Fruit fly (Drosophila melanogaster) whole organism, embryonic: ENCODE data around the gene eys.

Experiments used
- Adf1 ChIP-seq: fragments of 200-800 bp; sonication (Bioruptor generic); IDR thresholded peaks from 2 replicates; pipeline ENCODE4 v1.3.6; 2022; ENCODE audit warnings: missing biosample characterization, missing genetic modification characterization
- Bdp1 ChIP-seq: fragments of 200-800 bp; sonication (Bioruptor generic); optimal IDR thresholded peaks from 3 replicates; lab custom pipeline; 2016; ENCODE audit warnings: missing biosample characterization, missing genetic modification characterization
- Bgb ChIP-seq: fragments of 200-800 bp; sonication (Bioruptor generic); IDR thresholded peaks from 2 replicates; pipeline ENCODE4 v1.3.6; 2022; ENCODE audit warnings: missing biosample characterization, missing genetic modification characterization; ENCODE audit not compliant: partially characterized antibody
- CG11093 ChIP-seq: fragments of 200-800 bp; sonication (Bioruptor generic); IDR thresholded peaks from 3 replicates; pipeline ENCODE4 v1.3.6; 2022; ENCODE audit warnings: missing biosample characterization, missing genetic modification characterization
- CG11247 ChIP-seq: fragments of 200-800 bp; sonication (Bioruptor generic); IDR thresholded peaks from 2 replicates; pipeline ENCODE4 v1.3.6; 2022; ENCODE audit warnings: missing biosample characterization, missing genetic modification characterization
- CG13296 ChIP-seq: fragments of 200-800 bp; sonication (Bioruptor generic); optimal IDR thresholded peaks from 3 replicates; lab custom pipeline; 2018; ENCODE audit warnings: missing biosample characterization, mild to moderate bottlenecking, missing genetic modification characterization
- CG13894 ChIP-seq: fragments of 200-800 bp; sonication (Bioruptor generic); optimal IDR thresholded peaks from 3 replicates; lab custom pipeline; 2018; ENCODE audit warnings: missing biosample characterization, mild to moderate bottlenecking, missing genetic modification characterization, moderate library complexity
- CG14014 ChIP-seq: fragments of 200-800 bp; sonication (Bioruptor generic); IDR thresholded peaks from 2 replicates; pipeline ENCODE4 v1.3.6; 2022; ENCODE audit warnings: missing biosample characterization, missing genetic modification characterization
- CG1602 ChIP-seq: fragments of 200-800 bp; sonication (Bioruptor generic); optimal IDR thresholded peaks from 3 replicates; lab custom pipeline; 2016; ENCODE audit warnings: missing biosample characterization, missing genetic modification characterization
- CG17328 ChIP-seq: fragments of 200-800 bp; sonication (Bioruptor generic); IDR thresholded peaks from 2 replicates; pipeline ENCODE4 v1.3.6; 2022; ENCODE audit warnings: missing biosample characterization, missing genetic modification characterization
- CG17359 ChIP-seq: fragments of 200-800 bp; sonication (Bioruptor generic); optimal IDR thresholded peaks from 3 replicates; lab custom pipeline; 2018; ENCODE audit warnings: missing biosample characterization, mild to moderate bottlenecking, missing genetic modification characterization, moderate library complexity
- CG17568 ChIP-seq: fragments of 200-800 bp; sonication (Bioruptor generic); optimal IDR thresholded peaks from 2 replicates; lab custom pipeline; 2018; ENCODE audit warnings: missing biosample characterization, mild to moderate bottlenecking, missing genetic modification characterization, moderate library complexity
- CG30403 ChIP-seq: fragments of 200-800 bp; sonication (Bioruptor generic); optimal IDR thresholded peaks from 3 replicates; lab custom pipeline; 2016; ENCODE audit warnings: missing biosample characterization, missing genetic modification characterization
- CG32532 ChIP-seq: fragments of 200-800 bp; sonication (Bioruptor generic); IDR thresholded peaks from 2 replicates; pipeline ENCODE4 v1.3.6; 2022; ENCODE audit warnings: missing biosample characterization, missing genetic modification characterization
- CG6272 ChIP-seq: fragments of 200-800 bp; sonication (Bioruptor generic); IDR thresholded peaks from 2 replicates; pipeline ENCODE4 v1.3.6; 2022; ENCODE audit warnings: missing biosample characterization, missing genetic modification characterization
- CG6765 ChIP-seq: fragments of 200-800 bp; sonication (Bioruptor generic); optimal IDR thresholded peaks from 3 replicates; lab custom pipeline; 2017; ENCODE audit warnings: missing biosample characterization, mild to moderate bottlenecking, missing genetic modification characterization
- CG6791 ChIP-seq: fragments of 200-800 bp; sonication (Bioruptor generic); IDR thresholded peaks from 3 replicates; pipeline ENCODE4 v1.3.6; 2022; ENCODE audit warnings: missing biosample characterization, missing genetic modification characterization; ENCODE audit not compliant: partially characterized antibody
- CG6813 ChIP-seq: fragments of 200-800 bp; sonication (Bioruptor generic); optimal IDR thresholded peaks from 2 replicates; lab custom pipeline; 2017; ENCODE audit warnings: missing biosample characterization, missing genetic modification characterization, mild to moderate bottlenecking, moderate library complexity, missing genetic modification reagents
- CG7357 ChIP-seq: fragments of 200-800 bp; sonication (Bioruptor generic); IDR thresholded peaks from 3 replicates; pipeline ENCODE4 v1.3.6; 2022; ENCODE audit warnings: missing biosample characterization, missing genetic modification characterization
- CG8765 ChIP-seq: fragments of 200-800 bp; sonication (Bioruptor generic); IDR thresholded peaks from 2 replicates; pipeline ENCODE4 v1.3.6; 2022; ENCODE audit warnings: missing biosample characterization, missing genetic modification characterization
- Dip2 ChIP-seq: fragments of 200-800 bp; sonication (Bioruptor generic); IDR thresholded peaks from 2 replicates; pipeline ENCODE4 v1.3.6; 2022; ENCODE audit warnings: missing biosample characterization, missing genetic modification characterization
- Dll ChIP-seq: fragments of 200-800 bp; sonication (Bioruptor generic); IDR thresholded peaks from 4 replicates; pipeline ENCODE4 v1.3.6; 2022; ENCODE audit warnings: missing biosample characterization, missing genetic modification characterization; ENCODE audit not compliant: partially characterized antibody
- E2f2 ChIP-seq: fragments of 200-800 bp; sonication (Bioruptor generic); IDR thresholded peaks from 2 replicates; pipeline ENCODE4 v1.3.6; 2022; ENCODE audit warnings: missing biosample characterization, missing genetic modification characterization
- Fer3 ChIP-seq: fragments of 200-800 bp; sonication (Bioruptor generic); optimal IDR thresholded peaks from 2 replicates; lab custom pipeline; 2018; ENCODE audit warnings: missing biosample characterization, mild to moderate bottlenecking, missing genetic modification characterization, moderate library complexity
- Hmx ChIP-seq: fragments of 200-800 bp; sonication (Bioruptor generic); optimal IDR thresholded peaks from 2 replicates; lab custom pipeline; 2016; ENCODE audit warnings: missing biosample characterization, missing genetic modification characterization
- MBD-R2 ChIP-seq: fragments of 200-800 bp; sonication (Bioruptor generic); IDR thresholded peaks from 2 replicates; pipeline ENCODE4 v1.3.6; 2022; ENCODE audit warnings: missing biosample characterization, missing genetic modification characterization
- NC2β ChIP-seq: fragments of 200-800 bp; sonication (Bioruptor generic); optimal IDR thresholded peaks from 2 replicates; lab custom pipeline; 2016; ENCODE audit warnings: missing biosample characterization, missing genetic modification characterization
- Neu2 ChIP-seq: fragments of 200-800 bp; sonication (Bioruptor generic); optimal IDR thresholded peaks from 3 replicates; lab custom pipeline; 2016; ENCODE audit warnings: missing biosample characterization, missing genetic modification characterization, borderline replicate concordance
- Nf-YC ChIP-seq: fragments of 200-800 bp; optimal IDR thresholded peaks from 3 replicates; lab custom pipeline; 2019; ENCODE audit warnings: missing biosample characterization, mild to moderate bottlenecking, missing genetic modification characterization, moderate library complexity
- Pdp1 ChIP-seq, 2 experiments: fragments of 200-800 bp; sonication (Bioruptor generic); optimal IDR thresholded peaks; 3 replicates each; lab custom pipeline; 2016; ENCODE audit warnings: missing biosample characterization in 2 of 2, missing genetic modification characterization in 2 of 2, mild to moderate bottlenecking in 1 of 2, moderate library complexity in 1 of 2
- Sin3A ChIP-seq: fragments of >200 bp; optimal IDR thresholded peaks from 2 replicates; lab custom pipeline; 2018
- Sry-δ ChIP-seq: fragments of 200-800 bp; sonication (Bioruptor generic); optimal IDR thresholded peaks from 2 replicates; lab custom pipeline; 2016; ENCODE audit warnings: missing biosample characterization, missing genetic modification characterization
- Xrp1 ChIP-seq: fragments of 200-800 bp; sonication (Bioruptor generic); IDR thresholded peaks from 2 replicates; pipeline ENCODE4 v1.3.6; 2022; ENCODE audit warnings: missing biosample characterization, missing genetic modification characterization
- aop ChIP-seq: fragments of 200-800 bp; sonication (Bioruptor generic); IDR thresholded peaks from 2 replicates; pipeline ENCODE4 v1.3.6; 2022; ENCODE audit warnings: missing biosample characterization, missing genetic modification characterization
- ara ChIP-seq: fragments of 200-800 bp; sonication (Bioruptor generic); IDR thresholded peaks from 2 replicates; pipeline ENCODE4 v1.3.6; 2022; ENCODE audit warnings: missing biosample characterization, missing genetic modification characterization
- bcd ChIP-seq: fragments of 200-800 bp; sonication (Bioruptor generic); optimal IDR thresholded peaks from 2 replicates; lab custom pipeline; 2017; ENCODE audit warnings: missing biosample characterization, mild to moderate bottlenecking, missing genetic modification characterization
- chn ChIP-seq: fragments of 200-800 bp; sonication (Bioruptor generic); optimal IDR thresholded peaks from 2 replicates; lab custom pipeline; 2016; ENCODE audit warnings: missing biosample characterization, missing genetic modification characterization
- dimm ChIP-seq: fragments of 200-800 bp; sonication (Bioruptor generic); IDR thresholded peaks from 2 replicates; pipeline ENCODE4 v1.3.6; 2022; ENCODE audit warnings: missing biosample characterization, missing genetic modification characterization
- dysf ChIP-seq: fragments of 200-800 bp; sonication (Bioruptor generic); IDR thresholded peaks from 3 replicates; pipeline ENCODE4 v1.3.6; 2022; ENCODE audit warnings: missing biosample characterization, missing genetic modification characterization
- esg ChIP-seq: fragments of 200-800 bp; sonication (Bioruptor generic); conservative IDR thresholded peaks from 2 replicates; pipeline ENCODE4 v1.3.6; 2022; ENCODE audit warnings: missing biosample characterization, missing genetic modification characterization
- grn ChIP-seq: fragments of 200-800 bp; sonication (Bioruptor generic); optimal IDR thresholded peaks from 3 replicates; lab custom pipeline; 2017; ENCODE audit warnings: missing biosample characterization, missing genetic modification characterization
- hbn ChIP-seq: fragments of 200-800 bp; sonication (Bioruptor generic); IDR thresholded peaks from 2 replicates; pipeline ENCODE4 v1.3.6; 2022; ENCODE audit warnings: missing biosample characterization, missing genetic modification characterization; ENCODE audit not compliant: partially characterized antibody
- kay ChIP-seq: fragments of 200-800 bp; sonication (Bioruptor generic); optimal IDR thresholded peaks from 2 replicates; lab custom pipeline; 2016; ENCODE audit warnings: missing biosample characterization, missing genetic modification characterization
- repo ChIP-seq: fragments of 200-800 bp; sonication (Bioruptor generic); optimal IDR thresholded peaks from 2 replicates; lab custom pipeline; 2016; ENCODE audit warnings: missing biosample characterization, missing genetic modification characterization
- sens ChIP-seq: fragments of 200-800 bp; sonication (Bioruptor generic); peaks from one replicate; lab custom pipeline; 2016; ENCODE audit warnings: missing biosample characterization, missing genetic modification characterization
- seq ChIP-seq: fragments of 200-800 bp; sonication (Bioruptor generic); IDR thresholded peaks from 2 replicates; pipeline ENCODE4 v1.3.6; 2022; ENCODE audit warnings: missing biosample characterization, missing genetic modification characterization
- so ChIP-seq: fragments of 200-800 bp; sonication (Bioruptor generic); IDR thresholded peaks from 3 replicates; pipeline ENCODE4 v1.3.6; 2022; ENCODE audit warnings: missing biosample characterization, missing genetic modification characterization
- ttk ChIP-seq: fragments of 200-800 bp; sonication (Bioruptor generic); IDR thresholded peaks from 2 replicates; pipeline ENCODE4 v2.1.2; 2022; ENCODE audit warnings: missing biosample characterization, missing genetic modification characterization
- wdn ChIP-seq: fragments of 200-800 bp; sonication (Bioruptor generic); IDR thresholded peaks from 2 replicates; pipeline ENCODE4 v1.3.6; 2022; ENCODE audit warnings: missing biosample characterization, missing genetic modification characterization
- zf30C ChIP-seq: fragments of 200-800 bp; sonication (Bioruptor generic); optimal IDR thresholded peaks from 3 replicates; lab custom pipeline; 2018; ENCODE audit warnings: missing biosample characterization, mild to moderate bottlenecking, missing genetic modification characterization

Gene eys

DNA sequence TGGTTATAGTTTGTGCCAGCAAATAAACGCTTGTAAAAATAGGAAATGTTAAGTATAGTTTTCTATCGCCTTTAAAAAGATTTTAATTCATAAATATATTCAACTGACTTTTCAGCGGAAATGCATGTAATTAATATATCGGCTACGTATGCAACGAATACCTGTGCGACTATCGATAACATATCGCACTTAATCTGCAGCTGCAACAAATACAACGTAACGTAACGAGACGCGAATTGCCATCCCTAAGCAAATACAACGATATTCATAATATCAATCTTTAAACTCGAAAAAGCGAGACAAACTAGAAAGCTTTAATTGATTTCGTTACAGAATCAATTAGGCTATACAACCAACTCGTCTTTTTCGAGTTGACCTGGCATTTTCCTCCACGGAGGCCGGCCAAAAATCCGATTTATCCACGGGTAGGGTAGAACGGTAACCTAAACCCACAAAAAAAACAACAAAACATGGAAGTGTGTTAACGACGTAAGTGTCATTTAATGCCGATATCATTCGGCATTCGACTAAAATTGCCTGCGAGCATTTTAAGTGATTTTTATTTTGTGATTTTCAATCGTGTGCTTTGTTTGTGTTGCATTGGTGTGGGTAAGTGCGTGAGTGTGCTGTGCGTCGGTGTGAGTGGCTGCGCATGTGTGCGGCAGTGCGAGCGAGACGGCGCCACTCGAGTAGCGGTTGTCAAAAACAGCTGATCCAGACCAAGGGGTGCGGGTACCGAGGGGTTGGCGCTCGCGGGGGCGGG is 64.4 kb downstream of the eys start, which contains the start of gene Atxn7 (continued):
- peak; percentile 34 for TF ChIP-seq Sin3A
- peak; percentile 80 for TF ChIP-seq bcd (GFP tag; lab: Kevin White, UChicago)
- TF ChIP-seq CG30403: peak; percentile 25
- peak; percentile 36 for TF ChIP-seq CG13894
- peak; percentile 70 for TF ChIP-seq ttk (GFP tag; lab: Robert Waterston, UW)
- TF ChIP-seq CG1602 (GFP tag; lab: Kevin White, UChicago): peak; percentile 20
- peak; percentile 98 for TF ChIP-seq Bgb (GFP tag; lab: Robert Waterston, UW)
- no peak for TF ChIP-seq CG17568 (GFP tag; lab: Kevin White, UChicago)
- peak; percentile 27 for TF ChIP-seq kay (GFP tag; lab: Kevin White, UChicago)
- TF ChIP-seq CG11247 (GFP tag; lab: Robert Waterston, UW): peak; percentile 54
- TF ChIP-seq NC2β: peak; percentile 80
- TF ChIP-seq sens: peak; percentile 93
- peak; percentile 53; the same call in 1 of the 2 replicates for TF ChIP-seq seq (GFP tag; lab: Robert Waterston, UW)
- TF ChIP-seq CG6765 (GFP tag; lab: Kevin White, UChicago): peak; percentile 56
- peak; percentile 4 for TF ChIP-seq Bdp1
- peak; percentile 96 for TF ChIP-seq CG6791 (GFP tag; lab: Robert Waterston, UW)
- no peak for TF ChIP-seq aop (GFP tag; lab: Robert Waterston, UW)
- peak; percentile 92 for TF ChIP-seq Dll (GFP tag; lab: Robert Waterston, UW)
- TF ChIP-seq wdn (GFP tag; lab: Robert Waterston, UW): peak; percentile 44; the same call in 1 of the 2 replicates
- peak; percentile 61 for TF ChIP-seq ara (GFP tag; lab: Robert Waterston, UW)
- TF ChIP-seq Dip2 (GFP tag; lab: Robert Waterston, UW): no peak
- TF ChIP-seq so (GFP tag; lab: Robert Waterston, UW): peak; percentile 52
- peak; percentile 96 for TF ChIP-seq hbn (GFP tag; lab: Robert Waterston, UW)
- TF ChIP-seq Hmx (GFP tag; lab: Kevin White, UChicago): peak; percentile 10
- peak; percentile 95 for TF ChIP-seq Sry-δ (GFP tag; lab: Kevin White, UChicago)
- peak; percentile 48 for TF ChIP-seq chn
- TF ChIP-seq E2f2 (GFP tag; lab: Robert Waterston, UW): peak; percentile 46
- TF ChIP-seq MBD-R2 (GFP tag; lab: Robert Waterston, UW): peak; percentile 90
- TF ChIP-seq CG8765 (GFP tag; lab: Robert Waterston, UW): no peak
- peak; percentile 37; the same call in 1 of the 2 replicates for TF ChIP-seq CG6272 (GFP tag; lab: Robert Waterston, UW)
- no peak for TF ChIP-seq CG11093 (GFP tag; lab: Robert Waterston, UW)
- TF ChIP-seq CG7357 (GFP tag; lab: Robert Waterston, UW): no peak
- no peak for TF ChIP-seq esg
- TF ChIP-seq CG14014 (GFP tag; lab: Robert Waterston, UW): peak; percentile 51; the same call in 1 of the 2 replicates
- TF ChIP-seq zf30C: peak; percentile 27
- peak; percentile 31 for TF ChIP-seq grn (GFP tag; lab: Kevin White, UChicago)
- peak; percentile 61 for TF ChIP-seq CG17359 (tag; lab: Kevin White, UChicago)
- TF ChIP-seq Pdp1 (GFP tag; optimal IDR thresholded peaks at IDR 0.05; lab: Kevin White, UChicago): peak; percentile 24 to 89
- TF ChIP-seq dimm: no peak
- peak; percentile 69; the same call in 1 of the 2 replicates for TF ChIP-seq CG17328 (GFP tag; lab: Robert Waterston, UW)
- TF ChIP-seq CG32532 (GFP tag; lab: Robert Waterston, UW): peak; percentile 63
- peak; percentile 79 for TF ChIP-seq CG13296 (GFP tag; lab: Kevin White, UChicago)
- peak; percentile 46; the same call in 2 of the 3 replicates for TF ChIP-seq dysf
- peak; percentile 38 for TF ChIP-seq CG6813 (GFP tag; lab: Kevin White, UChicago)
- TF ChIP-seq Nf-YC (tag; lab: Kevin White, UChicago): peak; percentile 42
- TF ChIP-seq Adf1 (GFP tag; lab: Robert Waterston, UW): peak; percentile 58
- peak; percentile 1 for TF ChIP-seq repo (GFP tag; lab: Kevin White, UChicago)
- TF ChIP-seq Fer3 (tag; lab: Kevin White, UChicago): peak; percentile 63
- peak; percentile 13 for TF ChIP-seq Neu2
- TF ChIP-seq Xrp1 (GFP tag; lab: Robert Waterston, UW): peak; percentile 30; the same call in 1 of the 2 replicates
